Worm (Caenorhabditis elegans): ENCODE results near the gene T16G12.9.

The T16G12.9 gene

DNA sequence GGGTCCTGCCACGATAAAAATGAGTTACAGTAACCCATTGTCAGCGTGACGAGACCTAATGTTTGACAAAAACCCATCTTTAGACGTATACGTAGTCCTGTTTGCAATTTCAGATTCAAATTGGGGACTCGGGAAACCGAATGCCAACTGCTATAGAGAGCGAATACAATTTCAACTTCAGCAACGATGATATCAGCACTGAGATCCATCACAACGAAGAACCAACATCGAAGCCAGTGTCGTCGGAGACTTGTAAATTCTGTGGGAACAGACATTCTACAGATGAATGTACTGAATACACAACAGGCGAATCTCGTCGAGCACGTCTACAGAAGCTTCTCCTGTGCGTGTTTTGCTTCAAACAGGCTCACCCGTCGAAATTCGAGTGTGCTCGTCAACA lies 7.5 kb upstream of the T16G12.9 start:
- TF ChIP-seq efl-3 (GFP tag; optimal IDR thresholded peaks at IDR 0.05) (no peak), ceh-90 (tag; optimal IDR thresholded peaks at IDR 0.05) (no peak)

DNA sequence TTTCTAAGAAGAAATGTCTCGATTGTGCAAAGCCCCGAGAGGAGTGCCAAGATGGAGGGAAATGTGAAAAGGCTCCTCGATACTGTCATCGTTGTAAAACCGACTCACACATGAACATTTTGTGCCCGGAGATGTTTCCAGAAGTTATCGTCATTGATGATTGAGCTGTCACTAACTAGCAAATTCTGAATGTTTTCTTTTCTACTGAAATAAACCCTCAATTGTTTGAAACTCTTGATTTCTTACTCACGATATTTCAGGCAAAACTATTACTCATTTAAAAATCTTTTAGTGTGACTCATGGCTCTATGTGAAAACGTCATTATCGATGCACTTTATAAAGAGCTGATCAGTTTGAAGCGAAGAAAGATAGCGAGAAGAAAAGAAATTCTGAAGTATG lies 7.1 kb upstream of the T16G12.9 start, which contains the start of gene T16H12.13:
Gene T16H12.13, plus strand, starts transcription at position 301 of the 400 bp plus-strand sequence.
- TF ChIP-seq efl-1 (optimal IDR thresholded peaks at IDR 0.05) (no peak), efl-1 (GFP tag; optimal IDR thresholded peaks at IDR 0.05 in 1 of 2) (peak in 1 of 2 experiments; percentile 63), ces-1 (GFP tag; optimal IDR thresholded peaks at IDR 0.05) (no peak)

DNA sequence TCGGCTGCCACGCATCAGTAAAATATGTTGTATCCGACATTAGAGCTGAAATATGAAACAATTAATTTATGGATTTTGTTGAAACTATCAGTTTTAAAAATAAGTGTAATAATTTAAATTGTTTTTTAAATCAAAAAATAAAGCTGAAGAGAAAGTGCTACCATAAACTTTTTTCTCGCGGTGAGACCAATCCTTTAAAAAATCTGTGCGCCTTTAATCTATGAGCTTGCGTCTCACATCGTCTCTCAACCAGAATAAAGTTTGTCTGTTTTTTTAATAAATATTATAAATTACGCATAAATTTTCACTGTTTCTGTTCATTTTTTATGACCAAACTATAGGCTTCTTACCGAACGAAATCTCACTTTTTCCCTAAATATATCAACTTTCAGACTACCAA lies 5.2 kb upstream of the T16G12.9 start, which contains the start of gene T16H12.3:
Gene T16H12.3, minus strand, starts transcription at position 51 of the 400 bp plus-strand sequence.
- TF ChIP-seq tlp-1 (tag; optimal IDR thresholded peaks at IDR 0.05) (no peak), unc-86 (tag; optimal IDR thresholded peaks at IDR 0.05) (no peak), lin-35 (GFP tag; optimal IDR thresholded peaks at IDR 0.05) (no peak), fkh-8 (tag; optimal IDR thresholded peaks at IDR 0.05) (no peak)

DNA sequence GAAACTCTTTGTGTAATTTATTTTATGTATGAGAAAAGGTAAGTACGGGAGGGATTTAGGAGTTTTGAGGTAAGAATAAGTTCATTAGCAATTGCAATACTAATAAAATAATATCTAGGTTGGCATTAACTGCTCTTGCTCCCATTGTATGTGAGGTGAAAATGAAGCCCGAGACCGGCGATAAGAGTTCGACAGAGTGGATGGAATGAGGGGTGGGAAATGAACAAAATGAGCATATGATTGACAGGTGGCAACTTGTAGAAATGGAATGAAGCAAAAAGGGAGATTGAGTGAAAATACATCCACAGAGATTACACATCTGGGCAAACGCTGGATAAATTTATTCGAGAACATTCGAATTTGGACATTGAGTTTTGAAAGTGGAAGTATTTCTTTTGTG lies 733 bp upstream of the T16G12.9 start:
- no peak for TF ChIP-seq hlh-4 (tag; optimal IDR thresholded peaks at IDR 0.05)
- TF ChIP-seq xbp-1 (tag; optimal IDR thresholded peaks at IDR 0.05): no peak
- TF ChIP-seq sup-37 (GFP tag; optimal IDR thresholded peaks at IDR 0.05): no peak
- TF ChIP-seq mep-1 (tag; optimal IDR thresholded peaks at IDR 0.05): no peak
- no peak for TF ChIP-seq grh-1 (GFP tag; IDR thresholded peaks at IDR 0.05)
- TF ChIP-seq lin-35 (GFP tag; optimal IDR thresholded peaks at IDR 0.05): no peak
- no peak for TF ChIP-seq sptf-1 (tag; optimal IDR thresholded peaks at IDR 0.05)
- TF ChIP-seq nhr-12 (tag; optimal IDR thresholded peaks at IDR 0.05): no peak
- TF ChIP-seq F16B12.6 (tag; optimal IDR thresholded peaks at IDR 0.05): no peak
- no peak for TF ChIP-seq ama-1 (optimal IDR thresholded peaks at IDR 0.05)
- TF ChIP-seq unc-30 (tag; optimal IDR thresholded peaks at IDR 0.05): no peak
- TF ChIP-seq efl-3 (GFP tag; optimal IDR thresholded peaks at IDR 0.05): no peak

DNA sequence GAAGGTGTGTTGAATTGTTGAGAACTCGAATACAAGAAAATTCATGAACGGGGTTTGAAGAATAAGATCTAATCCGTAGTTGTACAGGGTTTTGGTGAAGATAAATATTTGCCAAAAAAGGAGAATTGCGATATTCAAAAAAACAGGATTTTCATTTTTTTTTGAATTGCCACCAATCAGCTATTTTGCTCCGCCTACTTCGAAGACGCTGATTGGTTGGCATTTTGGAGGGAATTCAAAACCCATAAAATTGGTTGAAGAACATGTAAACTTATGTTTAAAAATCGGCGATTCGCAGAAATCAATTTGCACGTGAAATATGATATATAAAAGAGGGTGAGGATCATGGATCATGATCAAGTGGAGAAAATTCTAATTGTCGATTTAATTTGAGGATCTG lies 2.0 kb downstream of the T16G12.9 start:
- TF ChIP-seq sptf-1 (tag; optimal IDR thresholded peaks at IDR 0.05): no peak
- no peak for TF ChIP-seq efl-1 (optimal IDR thresholded peaks at IDR 0.05)
- TF ChIP-seq efl-1 (GFP tag; optimal IDR thresholded peaks at IDR 0.05 in 1 of 2): peak in 1 of 2 experiments; percentile 4
- TF ChIP-seq skn-1 (tag; optimal IDR thresholded peaks at IDR 0.05): no peak
- no peak for TF ChIP-seq rnt-1 (tag; optimal IDR thresholded peaks at IDR 0.05)
- TF ChIP-seq tlp-1 (tag; optimal IDR thresholded peaks at IDR 0.05): no peak
- peak in 1 of 3 experiments; percentile 8 for TF ChIP-seq dpl-1 (GFP tag; optimal IDR thresholded peaks at IDR 0.05)

DNA sequence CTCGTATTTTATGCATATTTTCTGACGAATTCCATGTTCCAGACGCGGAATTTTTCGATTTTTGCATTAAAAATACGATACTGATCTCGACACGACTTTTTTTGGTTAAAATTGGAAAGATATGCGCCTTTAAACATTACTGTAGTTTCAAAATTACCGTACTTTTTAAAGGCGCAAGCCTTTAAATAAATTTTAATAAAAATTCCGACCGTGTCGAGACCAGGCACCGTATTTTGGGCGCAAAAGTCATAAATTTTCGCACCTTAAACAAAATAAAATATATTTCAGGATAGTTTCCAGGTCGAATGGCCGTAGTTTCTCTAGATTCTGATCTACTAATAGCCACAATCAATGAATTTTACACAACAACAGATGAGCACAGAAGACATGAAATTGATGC lies 8.8 kb downstream of the T16G12.9 start, which contains the start of gene T16G12.6:
Gene T16G12.6, plus strand, starts transcription at position 301 of the 400 bp plus-strand sequence.
- TF ChIP-seq fkh-8 (tag; optimal IDR thresholded peaks at IDR 0.05): no peak
- TF ChIP-seq lin-15B (tag; optimal IDR thresholded peaks at IDR 0.05): no peak
- TF ChIP-seq ceh-82 (tag; optimal IDR thresholded peaks at IDR 0.05): no peak
- no peak for TF ChIP-seq nhr-11 (tag; optimal IDR thresholded peaks at IDR 0.05)
- TF ChIP-seq unc-30 (tag; optimal IDR thresholded peaks at IDR 0.05): no peak
- TF ChIP-seq elt-2 (tag; optimal IDR thresholded peaks at IDR 0.05): no peak
- TF ChIP-seq ztf-11 (tag; optimal IDR thresholded peaks at IDR 0.05): no peak
- no peak for TF ChIP-seq ets-5 (GFP tag; IDR thresholded peaks at IDR 0.05)
- no peak for TF ChIP-seq irx-1 (tag; optimal IDR thresholded peaks at IDR 0.05)
- TF ChIP-seq nhr-20 (tag; optimal IDR thresholded peaks at IDR 0.05): no peak
- no peak for TF ChIP-seq hlh-17 (GFP tag; optimal IDR thresholded peaks at IDR 0.05; ENCODE audit: borderline replicate concordance)
- TF ChIP-seq nhr-237 (tag; optimal IDR thresholded peaks at IDR 0.05): no peak
- no peak for TF ChIP-seq elt-3 (tag; optimal IDR thresholded peaks at IDR 0.05)
- no peak for TF ChIP-seq hpl-2 (GFP tag; optimal IDR thresholded peaks at IDR 0.05)
- no peak for TF ChIP-seq pag-3 (tag; optimal IDR thresholded peaks at IDR 0.05; ENCODE audit: borderline replicate concordance, insufficient read depth)

Measured in whole organism, L1 larva.